Worm (Caenorhabditis elegans) whole organism, L2 larva: ENCODE data around the gene B0416.3.

Source experiments
- ZK546.5 ChIP-seq: sonication (generic microtip); optimal IDR thresholded peaks from 2 replicates; lab custom pipeline; 2017; ENCODE audit warnings: missing biosample characterization, missing genetic modification characterization
- ama-1 ChIP-seq: fragments of 150-350 bp; optimal IDR thresholded peaks from 2 replicates; lab custom pipeline; 2018; ENCODE audit warnings: inconsistent platforms
- blmp-1 ChIP-seq: sonication (generic microtip); optimal IDR thresholded peaks from 2 replicates; lab custom pipeline; 2017; ENCODE audit warnings: missing genetic modification characterization, mild to moderate bottlenecking, missing compliant biosample characterization, antibody characterized with exemption, moderate library complexity; ENCODE audit not compliant: insufficient read depth
- lsy-2 ChIP-seq, 2 experiments: fragments of 150-350 bp in 1 of 2; sonication (generic microtip) in 1 of 2; optimal IDR thresholded peaks; 2 replicates each; lab custom pipeline; 2014 to 2017; ENCODE audit warnings: missing biosample characterization in 2 of 2, missing genetic modification characterization in 2 of 2
- nhr-11 ChIP-seq: fragments of 150-350 bp; optimal IDR thresholded peaks from 2 replicates; lab custom pipeline; 2014; ENCODE audit warnings: missing biosample characterization, missing genetic modification characterization
- nhr-12 ChIP-seq: fragments of 150-350 bp; optimal IDR thresholded peaks from 2 replicates; lab custom pipeline; 2014; ENCODE audit warnings: missing biosample characterization, missing genetic modification characterization
- nhr-237 ChIP-seq: fragments of 150-350 bp; optimal IDR thresholded peaks from 2 replicates; lab custom pipeline; 2014; ENCODE audit warnings: missing biosample characterization, missing genetic modification characterization
- nhr-25 ChIP-seq: fragments of 150-350 bp; sonication (generic microtip); optimal IDR thresholded peaks from 3 replicates; lab custom pipeline; 2014; ENCODE audit warnings: missing biosample characterization, missing genetic modification characterization
- unc-62 ChIP-seq: fragments of 150-350 bp; optimal IDR thresholded peaks from 2 replicates; lab custom pipeline; 2014; ENCODE audit warnings: missing biosample characterization, missing genetic modification reagents, missing genetic modification characterization
- zag-1 ChIP-seq: fragments of 150-350 bp; optimal IDR thresholded peaks from 2 replicates; lab custom pipeline; 2014; ENCODE audit warnings: missing biosample characterization, missing genetic modification characterization
- ztf-11 ChIP-seq: sonication (generic microtip); optimal IDR thresholded peaks from 2 replicates; lab custom pipeline; 2017; ENCODE audit warnings: missing biosample characterization, missing genetic modification characterization

DNA sequence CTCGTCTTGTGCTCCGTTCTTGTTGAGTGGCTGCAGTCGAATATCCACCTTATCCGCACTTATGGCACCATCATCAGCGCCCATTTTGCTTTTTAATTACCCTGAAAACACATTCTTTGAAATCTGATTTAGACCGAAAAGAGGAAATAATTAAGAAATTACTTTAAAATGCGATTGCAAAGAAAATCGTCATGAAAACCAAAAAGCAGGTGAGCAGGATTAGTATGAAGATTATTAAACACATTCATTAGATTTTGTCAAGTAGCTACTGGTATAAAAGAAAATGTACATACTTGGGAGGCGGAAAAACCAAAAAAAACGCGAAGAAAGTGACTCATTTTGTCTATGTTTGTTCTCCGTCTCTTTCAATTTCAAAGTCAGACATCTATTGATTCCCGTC lies 20.7 kb upstream of the B0416.3 start, which contains the start of gene B0416.5:
- no peak for TF ChIP-seq nhr-237 (tag; lab: Kevin White, UChicago)
- no peak for TF ChIP-seq nhr-11 (tag; lab: Kevin White, UChicago)
- TF ChIP-seq ama-1 (lab: Kevin White, UChicago) = no peak
- no peak for TF ChIP-seq nhr-12 (tag; lab: Kevin White, UChicago)
- no peak for TF ChIP-seq ZK546.5 (tag; lab: Kevin White, UChicago)
- no peak for TF ChIP-seq nhr-25 (tag; lab: Kevin White, UChicago)
- TF ChIP-seq lsy-2 (tag; optimal IDR thresholded peaks at IDR 0.05; lab: Kevin White, UChicago) = no peak
- no peak for TF ChIP-seq ztf-11 (tag; lab: Kevin White, UChicago)
- no peak for TF ChIP-seq unc-62 (GFP tag; lab: Kevin White, UChicago)
- TF ChIP-seq blmp-1 (tag; lab: Kevin White, UChicago) = no peak
- TF ChIP-seq zag-1 (tag; lab: Kevin White, UChicago) = no peak
